Fruit fly (Drosophila melanogaster) whole organism, wandering third instar larva: Measurements from ENCODE around the gene Prx1.

Experiments
- HLH106 ChIP-seq: fragments of 200-800 bp; optimal IDR thresholded peaks from 3 replicates; lab custom pipeline; 2019; ENCODE audit warnings: missing biosample characterization, mild to moderate bottlenecking, missing genetic modification characterization, moderate library complexity
- Jra ChIP-seq: sonication (Bioruptor generic); optimal IDR thresholded peaks from 2 replicates; lab custom pipeline; 2016; ENCODE audit warnings: missing biosample characterization, missing genetic modification characterization
- lola ChIP-seq: fragments of >200 bp; optimal IDR thresholded peaks from 2 replicates; lab custom pipeline; 2017; ENCODE audit warnings: missing biosample characterization, missing genetic modification characterization
- psq ChIP-seq: fragments of 200-800 bp; sonication (Bioruptor generic); optimal IDR thresholded peaks from 3 replicates; lab custom pipeline; 2017; ENCODE audit warnings: missing biosample characterization, mild to moderate bottlenecking, missing genetic modification characterization, moderate library complexity
- rgr ChIP-seq: fragments of 200-800 bp; sonication (Bioruptor generic); optimal IDR thresholded peaks from 3 replicates; lab custom pipeline; 2016; ENCODE audit warnings: missing biosample characterization, mild to moderate bottlenecking, missing genetic modification characterization

dm6 chr3L:15248707-15249106 lies 41.1 kb downstream of the Prx1 start:
- no peak for TF ChIP-seq psq (GFP tag; lab: Kevin White, UChicago)
- TF ChIP-seq rgr (GFP tag; lab: Kevin White, UChicago): no peak
- no peak for TF ChIP-seq Jra (GFP tag; lab: Kevin White, UChicago)
- no peak for TF ChIP-seq lola (GFP tag; lab: Kevin White, UChicago)
- no peak for TF ChIP-seq HLH106
